Worm (Caenorhabditis elegans): Measurements from ENCODE around the gene F59B10.5.

DNA sequence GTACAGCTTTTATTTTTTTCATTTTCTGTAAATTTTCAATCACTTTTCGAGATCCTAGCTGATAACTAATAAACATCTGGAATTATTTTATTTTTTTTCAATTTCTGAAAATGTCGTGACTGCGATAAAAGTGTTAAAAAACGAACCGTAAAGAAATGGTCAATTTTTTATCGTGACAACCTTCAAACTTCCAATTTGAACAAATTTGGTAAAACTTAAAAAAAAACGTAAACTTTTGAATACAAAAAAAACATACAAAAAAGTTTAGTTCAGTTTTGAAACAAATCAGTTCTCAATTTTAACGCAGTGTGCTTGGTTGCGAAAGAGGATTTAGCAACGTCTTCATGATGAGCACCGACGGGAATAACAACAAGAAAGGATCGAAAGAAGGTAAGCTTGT, 48.5 kb upstream of the F59B10.5 start, which contains the start of gene C06A1.3:
- TF ChIP-seq sma-3 (GFP tag; optimal IDR thresholded peaks at IDR 0.05) = no peak
- no peak for TF ChIP-seq dmd-4 (tag; optimal IDR thresholded peaks at IDR 0.05)

Measured in whole organism, L2 larva.